Fruit fly (Drosophila melanogaster): ENCODE results near the gene lectin-37Da.

DNA sequence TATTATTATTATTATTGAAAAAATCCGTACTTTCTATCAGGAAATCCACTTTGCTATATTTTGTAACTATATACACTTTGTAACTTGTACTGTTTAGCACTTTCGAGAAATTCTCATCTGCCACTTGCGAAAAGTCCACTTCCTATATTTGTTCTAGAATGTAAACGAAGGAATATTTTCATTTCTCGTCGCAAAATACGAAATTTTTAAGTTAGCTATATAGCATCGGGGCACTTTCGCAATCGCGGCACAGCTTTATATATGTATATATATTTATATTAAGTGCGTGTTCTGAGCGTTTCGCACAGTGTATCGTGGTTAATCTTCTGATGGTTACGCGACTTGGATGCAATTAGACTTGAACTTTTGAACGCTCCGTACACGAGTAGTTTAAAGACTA lies 23.7 kb downstream of the lectin-37Da start, which contains the start of gene RanGAP:
- TF ChIP-seq CTCF (optimal IDR thresholded peaks at IDR 0.05) (no peak), CG8478 (optimal IDR thresholded peaks at IDR 0.05) (no peak)
